Fruit fly (Drosophila melanogaster) whole organism: ENCODE data around the gene CG14218.

ENCODE experiments used
- pan ChIP-seq: fragments of >200 bp; optimal IDR thresholded peaks from 2 replicates; lab custom pipeline; 2017
- psq ChIP-seq: fragments of >200 bp; optimal IDR thresholded peaks from 2 replicates; lab custom pipeline; 2017

dm6 chrX:19573687-19574086 lies 8.1 kb downstream of the CG14218 start:
- TF ChIP-seq pan (lab: Kevin White, UChicago) (no peak), psq (lab: Kevin White, UChicago) (no peak)
